Fruit fly (Drosophila melanogaster) whole organism, pupa: ENCODE measurements around the gene Ythdf.

Experiments used
- CG10348 ChIP-seq: fragments of 200-800 bp; sonication (Bioruptor generic); IDR thresholded peaks from 2 replicates; pipeline ENCODE4 v1.3.6; 2022; ENCODE audit warnings: missing biosample characterization, missing genetic modification characterization
- CG12605 ChIP-seq: fragments of 200-800 bp; sonication (Bioruptor generic); IDR thresholded peaks from 2 replicates; pipeline ENCODE4 v1.3.6; 2022; ENCODE audit warnings: missing biosample characterization, missing genetic modification characterization
- CG13204 ChIP-seq: fragments of 200-800 bp; sonication (Bioruptor generic); optimal IDR thresholded peaks from 2 replicates; lab custom pipeline; 2018; ENCODE audit warnings: missing biosample characterization, mild to moderate bottlenecking, missing genetic modification characterization, moderate library complexity
- CG14655 ChIP-seq: fragments of 200-800 bp; sonication (Bioruptor generic); optimal IDR thresholded peaks from 3 replicates; lab custom pipeline; 2017; ENCODE audit warnings: mild to moderate bottlenecking, missing biosample characterization, missing genetic modification reagents, missing genetic modification characterization
- CG15710 ChIP-seq: fragments of 200-800 bp; sonication (Bioruptor generic); optimal IDR thresholded peaks from 2 replicates; lab custom pipeline; 2018; ENCODE audit warnings: missing biosample characterization, mild to moderate bottlenecking, missing genetic modification characterization, moderate library complexity
- CG17806 ChIP-seq: fragments of 200-800 bp; sonication (Bioruptor generic); optimal IDR thresholded peaks from 2 replicates; lab custom pipeline; 2018; ENCODE audit warnings: missing biosample characterization, mild to moderate bottlenecking, missing genetic modification characterization, moderate library complexity
- CG32121 ChIP-seq: fragments of 200-800 bp; sonication (Bioruptor generic); IDR thresholded peaks from 2 replicates; pipeline ENCODE4 v1.3.6; 2022; ENCODE audit warnings: missing biosample characterization, missing genetic modification characterization
- CG34367 ChIP-seq: fragments of 200-800 bp; sonication (Bioruptor generic); optimal IDR thresholded peaks from 2 replicates; lab custom pipeline; 2018; ENCODE audit warnings: missing biosample characterization, mild to moderate bottlenecking, missing genetic modification characterization
- CG4496 ChIP-seq: fragments of 200-800 bp; sonication (Bioruptor generic); IDR thresholded peaks from 3 replicates; pipeline ENCODE4 v1.3.6; 2022; ENCODE audit warnings: missing biosample characterization, missing genetic modification characterization
- CG8159 ChIP-seq: fragments of 200-800 bp; sonication (Bioruptor generic); optimal IDR thresholded peaks from 3 replicates; lab custom pipeline; 2018; ENCODE audit warnings: missing biosample characterization, mild to moderate bottlenecking, missing genetic modification characterization, moderate library complexity
- CG8301 ChIP-seq: fragments of 200-800 bp; sonication (Bioruptor generic); optimal IDR thresholded peaks from 2 replicates; lab custom pipeline; 2018; ENCODE audit warnings: missing biosample characterization, mild to moderate bottlenecking, missing genetic modification characterization
- CG9948 ChIP-seq: fragments of 200-800 bp; sonication (Bioruptor generic); optimal IDR thresholded peaks from 2 replicates; lab custom pipeline; 2018; ENCODE audit warnings: missing biosample characterization, mild to moderate bottlenecking, missing genetic modification characterization, moderate library complexity
- D1 ChIP-seq: fragments of 200-800 bp; sonication (Bioruptor generic); optimal IDR thresholded peaks from 2 replicates; lab custom pipeline; 2018; ENCODE audit warnings: missing biosample characterization, mild to moderate bottlenecking, missing genetic modification characterization, moderate library complexity
- EcR ChIP-seq: fragments of 200-800 bp; sonication (Bioruptor generic); optimal IDR thresholded peaks from 3 replicates; lab custom pipeline; 2019; ENCODE audit warnings: missing biosample characterization, missing genetic modification characterization, mild to moderate bottlenecking, moderate library complexity, missing genetic modification reagents
- Ets98B ChIP-seq: fragments of 200-800 bp; sonication (Bioruptor generic); IDR thresholded peaks from 2 replicates; pipeline ENCODE4 v1.3.6; 2022; ENCODE audit warnings: missing biosample characterization, missing genetic modification characterization
- Pif1A ChIP-seq: fragments of 200-800 bp; sonication (Bioruptor generic); optimal IDR thresholded peaks from 3 replicates; lab custom pipeline; 2016; ENCODE audit warnings: missing biosample characterization, missing genetic modification characterization
- Pif1B ChIP-seq: fragments of 200-800 bp; sonication (Bioruptor generic); optimal IDR thresholded peaks from 3 replicates; lab custom pipeline; 2016; ENCODE audit warnings: missing biosample characterization, missing genetic modification characterization
- Snoo ChIP-seq: fragments of 200-800 bp; sonication (Bioruptor generic); optimal IDR thresholded peaks from 3 replicates; lab custom pipeline; 2017; ENCODE audit warnings: missing biosample characterization, mild to moderate bottlenecking, missing genetic modification characterization, inconsistent platforms
- fd96Ca ChIP-seq: fragments of 200-800 bp; sonication (Bioruptor generic); IDR thresholded peaks from 3 replicates; pipeline ENCODE4 v1.3.6; 2022; ENCODE audit warnings: missing biosample characterization, missing genetic modification characterization
- gl ChIP-seq: fragments of 200-800 bp; sonication (Bioruptor generic); optimal IDR thresholded peaks from 2 replicates; lab custom pipeline; 2018; ENCODE audit warnings: missing biosample characterization, mild to moderate bottlenecking, missing genetic modification characterization
- rn ChIP-seq: fragments of 200-800 bp; sonication (Bioruptor generic); IDR thresholded peaks from 2 replicates; pipeline ENCODE4 v1.3.6; 2022; ENCODE audit warnings: missing biosample characterization, missing genetic modification characterization

Gene Ythdf

DNA sequence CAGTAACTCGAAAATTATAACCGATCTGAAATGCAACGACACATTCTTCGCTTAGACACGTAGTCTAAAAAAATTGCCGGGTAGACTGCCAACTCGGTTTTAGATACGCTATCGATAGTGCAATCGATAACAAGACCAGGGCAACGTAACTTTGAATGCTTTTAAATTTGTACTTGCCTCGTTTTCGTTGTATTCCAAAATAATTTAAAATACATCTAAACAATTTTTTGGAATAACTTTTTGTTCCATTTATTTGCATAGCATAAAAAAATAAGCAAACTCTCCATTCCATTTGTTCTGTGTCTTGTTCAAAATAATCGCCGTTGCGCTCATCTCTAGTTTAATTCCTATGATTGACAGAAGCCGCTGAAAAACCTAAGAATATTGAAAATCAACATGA, 30.5 kb upstream of the Ythdf start, which contains the start of the genes Stt3B and CG11839:
Gene Stt3B (minus strand): TSS at position 69 of the 400 bp plus-strand sequence.
Gene CG11839 (plus strand): TSS at position 359 of the 400 bp plus-strand sequence.
- TF ChIP-seq CG10348 (GFP tag; lab: Robert Waterston, UW), result no peak
- TF ChIP-seq Snoo (tag; lab: Kevin White, UChicago), result peak; percentile 21
- TF ChIP-seq CG15710, result peak; percentile 53
- TF ChIP-seq rn, result no peak
- TF ChIP-seq CG8159 (tag; lab: Kevin White, UChicago), result no peak
- no peak for TF ChIP-seq CG13204 (GFP tag; lab: Kevin White, UChicago)
- no peak for TF ChIP-seq CG14655 (GFP tag; lab: Kevin White, UChicago)
- no peak for TF ChIP-seq Ets98B (GFP tag; lab: Robert Waterston, UW)
- TF ChIP-seq CG17806 (tag; lab: Kevin White, UChicago), result peak; percentile 28
- peak; percentile 42; the same call in 1 of the 2 replicates for TF ChIP-seq CG32121 (GFP tag; lab: Robert Waterston, UW)
- no peak for TF ChIP-seq D1 (tag; lab: Kevin White, UChicago)
- no peak for TF ChIP-seq CG9948 (tag; lab: Kevin White, UChicago)
- no peak for TF ChIP-seq gl (tag; lab: Kevin White, UChicago)
- TF ChIP-seq, all 21 proteins: peak for 4

DNA sequence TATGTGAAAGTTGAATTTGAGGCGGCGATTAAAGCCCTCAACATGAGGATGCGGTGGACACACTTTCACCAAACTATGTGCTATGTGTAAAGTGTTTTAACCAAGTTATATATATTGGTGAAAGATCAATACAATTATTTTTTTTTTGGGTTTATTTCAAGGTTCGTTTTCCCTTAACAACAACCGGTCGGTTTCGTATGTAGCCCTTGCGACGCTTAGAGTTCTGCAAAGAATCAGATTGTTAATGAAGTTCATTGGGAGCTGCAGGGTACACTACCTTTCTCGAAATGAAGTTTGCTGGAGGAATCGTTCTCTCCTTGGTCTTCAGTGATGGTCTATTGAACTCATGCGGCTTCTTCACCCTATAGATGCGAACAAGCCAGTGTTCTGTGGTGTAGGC, 27.8 kb upstream of the Ythdf start:
- TF ChIP-seq CG9948 (tag; lab: Kevin White, UChicago), result no peak
- TF ChIP-seq Snoo (tag; lab: Kevin White, UChicago), result no peak
- no peak for TF ChIP-seq CG32121 (GFP tag; lab: Robert Waterston, UW)
- TF ChIP-seq CG8159 (tag; lab: Kevin White, UChicago), result no peak
- no peak for TF ChIP-seq CG15710
- TF ChIP-seq CG12605 (GFP tag; lab: Robert Waterston, UW), result no peak
- no peak for TF ChIP-seq CG8301 (tag; lab: Kevin White, UChicago)
- TF ChIP-seq CG17806 (tag; lab: Kevin White, UChicago), result no peak
- TF ChIP-seq EcR (GFP tag; lab: Kevin White, UChicago), result no peak
- no peak for TF ChIP-seq Pif1A (GFP tag; lab: Kevin White, UChicago)
- no peak for TF ChIP-seq CG34367 (tag; lab: Kevin White, UChicago)
- TF ChIP-seq D1 (tag; lab: Kevin White, UChicago), result no peak
- no peak for TF ChIP-seq CG4496 (GFP tag; lab: Robert Waterston, UW)
- TF ChIP-seq CG10348 (GFP tag; lab: Robert Waterston, UW), result no peak
- TF ChIP-seq CG14655 (GFP tag; lab: Kevin White, UChicago), result no peak
- no peak for TF ChIP-seq CG13204 (GFP tag; lab: Kevin White, UChicago)
- no peak for TF ChIP-seq gl (tag; lab: Kevin White, UChicago)

DNA sequence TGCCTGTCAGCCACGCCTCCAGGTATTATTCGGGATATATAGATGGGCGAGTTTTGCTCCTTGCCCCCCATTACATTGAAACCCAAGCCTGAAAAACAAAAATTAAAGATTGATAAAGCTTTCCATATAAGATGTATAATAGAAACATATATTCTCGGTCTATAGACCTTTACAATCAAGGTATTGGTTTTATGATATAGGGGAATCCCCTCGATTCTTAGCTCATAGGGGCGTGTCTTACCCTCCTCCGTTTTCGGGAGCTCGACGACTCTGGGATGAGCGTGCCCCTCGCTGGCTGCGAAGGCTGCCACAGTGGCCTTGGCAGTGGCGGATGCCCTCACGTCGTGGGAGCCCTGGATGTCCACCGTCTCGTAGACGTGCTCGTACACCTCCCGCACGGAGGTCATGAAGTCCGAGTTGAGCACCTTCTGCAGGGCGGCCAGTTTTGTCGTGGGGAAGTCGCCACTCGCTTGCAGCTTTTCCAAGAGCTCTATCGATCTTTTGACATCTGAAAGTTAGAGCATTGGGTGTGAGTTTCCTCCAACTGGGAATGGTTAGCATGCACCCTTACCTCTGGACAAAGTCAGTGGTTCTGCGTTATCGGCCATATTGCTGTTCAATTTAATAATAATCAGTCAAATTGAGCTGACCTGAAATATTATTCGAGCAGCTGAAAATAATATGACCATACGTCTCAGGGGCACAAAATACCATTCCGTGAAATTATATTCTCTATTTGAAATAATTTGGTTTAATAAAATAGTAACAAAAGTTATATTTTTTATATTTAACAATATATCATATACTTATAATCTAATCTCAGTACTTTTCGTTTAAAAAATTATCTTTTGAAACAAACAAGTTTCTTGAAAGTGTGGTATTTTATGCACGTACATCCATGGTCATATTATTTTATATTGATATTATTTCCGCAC, 26.1 kb upstream of the Ythdf start, which contains the start of the genes veli and PQBP1:
Gene veli (minus strand): TSS at position 685 of the 935 bp plus-strand sequence.
Gene PQBP1 (plus strand): TSS at position 885 of the 935 bp plus-strand sequence.
- TF ChIP-seq CG12605 (GFP tag; lab: Robert Waterston, UW) (no peak), CG8159 (tag; lab: Kevin White, UChicago) (no peak), fd96Ca (GFP tag; lab: Robert Waterston, UW) (no peak), CG32121 (GFP tag; lab: Robert Waterston, UW) (no peak)

DNA sequence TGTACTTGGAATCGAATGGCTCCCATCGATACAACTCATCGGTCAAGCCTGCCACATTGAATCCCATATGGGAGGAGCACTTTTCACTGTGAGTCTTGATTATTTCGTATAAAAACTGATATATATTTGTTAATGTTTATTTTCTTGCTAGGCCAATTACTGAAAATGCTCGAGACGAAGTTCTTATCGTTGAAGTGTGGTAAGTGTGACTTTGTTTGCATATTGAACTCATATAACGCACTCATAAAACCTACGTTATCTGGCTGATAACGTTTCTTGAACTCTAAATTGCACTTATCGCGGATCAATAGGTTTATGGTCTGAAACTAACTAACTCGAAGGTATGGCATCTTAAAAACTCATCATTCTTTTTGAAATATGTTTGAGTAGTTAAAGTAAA, 21.4 kb upstream of the Ythdf start:
- TF ChIP-seq CG34367 (tag; lab: Kevin White, UChicago) (no peak), CG8159 (tag; lab: Kevin White, UChicago) (no peak), gl (tag; lab: Kevin White, UChicago) (no peak), CG8301 (tag; lab: Kevin White, UChicago) (no peak), CG10348 (GFP tag; lab: Robert Waterston, UW) (no peak), CG13204 (GFP tag; lab: Kevin White, UChicago) (no peak), Pif1A (GFP tag; lab: Kevin White, UChicago) (no peak), CG9948 (tag; lab: Kevin White, UChicago) (no peak), CG4496 (GFP tag; lab: Robert Waterston, UW) (no peak), CG12605 (GFP tag; lab: Robert Waterston, UW) (no peak), fd96Ca (GFP tag; lab: Robert Waterston, UW) (no peak), EcR (GFP tag; lab: Kevin White, UChicago) (no peak), CG17806 (tag; lab: Kevin White, UChicago) (no peak), D1 (tag; lab: Kevin White, UChicago) (no peak), CG14655 (GFP tag; lab: Kevin White, UChicago) (no peak)
- TF ChIP-seq, all 21 proteins: peak for 0

DNA sequence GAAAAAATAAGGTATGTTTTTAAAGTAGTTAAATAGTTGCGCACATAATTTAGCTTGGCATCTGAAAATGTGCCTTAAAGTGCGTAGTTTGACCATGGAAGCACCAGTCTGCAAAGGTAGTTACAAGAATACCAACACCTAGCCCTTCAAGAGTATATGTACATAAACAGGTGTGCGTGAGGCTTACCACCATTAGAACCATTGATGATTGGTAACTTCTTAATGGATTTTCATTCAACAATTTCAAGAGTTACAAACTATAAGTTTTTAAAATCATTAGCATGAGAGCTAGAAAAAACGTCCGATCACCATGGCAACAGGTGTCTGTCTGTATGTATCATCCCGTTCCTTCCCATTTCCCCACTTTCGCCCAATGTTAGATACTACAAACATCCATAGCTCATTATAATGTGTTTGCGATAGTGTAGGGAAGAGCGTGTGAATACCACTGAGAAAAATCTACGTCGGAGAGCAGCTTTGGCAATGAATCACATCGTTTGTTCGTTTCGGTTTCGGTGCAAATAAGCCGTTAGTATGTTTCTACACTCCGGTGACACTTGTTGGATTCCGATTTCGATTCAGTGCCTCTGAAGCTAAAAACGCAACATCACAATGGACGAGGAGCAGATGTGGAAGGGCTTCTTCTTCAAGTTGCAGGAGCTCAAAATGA, 17.6 kb upstream of the Ythdf start:
- TF ChIP-seq EcR (GFP tag; lab: Kevin White, UChicago) (no peak), CG15710 (no peak), Snoo (tag; lab: Kevin White, UChicago) (no peak), CG12605 (GFP tag; lab: Robert Waterston, UW) (no peak), CG9948 (tag; lab: Kevin White, UChicago) (no peak), Pif1B (GFP tag; lab: Kevin White, UChicago) (no peak), CG10348 (GFP tag; lab: Robert Waterston, UW) (no peak)
